Worm (Caenorhabditis elegans) whole organism, young adult: Measurements from ENCODE around the gene srh-131.

Experiments
- B0019.2 ChIP-seq: fragments of 200-800 bp; sonication (Bioruptor generic); conservative IDR thresholded peaks from 2 replicates; pipeline ENCODE4 v1.3.6; 2022; ENCODE audit warnings: missing genetic modification reagents, missing genetic modification characterization, missing compliant biosample characterization
- B0261.1 ChIP-seq: sonication (generic microtip); optimal IDR thresholded peaks from 2 replicates; lab custom pipeline; 2016; ENCODE audit warnings: mild to moderate bottlenecking, missing genetic modification characterization, moderate library complexity, missing compliant biosample characterization
- C06A6.2 ChIP-seq: fragments of 200-800 bp; sonication (Bioruptor generic); conservative IDR thresholded peaks from 2 replicates; pipeline ENCODE4 v1.3.6; 2022; ENCODE audit warnings: missing genetic modification characterization, missing compliant biosample characterization
- F10E7.11 ChIP-seq: sonication (generic microtip); optimal IDR thresholded peaks from 2 replicates; lab custom pipeline; 2017; ENCODE audit warnings: mild to moderate bottlenecking, missing genetic modification characterization, moderate library complexity, missing compliant biosample characterization
- F23B12.7 ChIP-seq: sonication (generic microtip); optimal IDR thresholded peaks from 2 replicates; lab custom pipeline; 2017; ENCODE audit warnings: missing genetic modification characterization, mild to moderate bottlenecking, missing compliant biosample characterization, antibody characterized with exemption, moderate library complexity; ENCODE audit not compliant: insufficient read depth
- K12H6.12 ChIP-seq: fragments of 200-800 bp; sonication (Bioruptor generic); optimal IDR thresholded peaks from 2 replicates; lab custom pipeline; 2018; ENCODE audit warnings: mild to moderate bottlenecking, missing genetic modification characterization, missing compliant biosample characterization
- T07F8.4 ChIP-seq: sonication (generic microtip); optimal IDR thresholded peaks from 2 replicates; lab custom pipeline; 2016; ENCODE audit warnings: mild to moderate bottlenecking, missing genetic modification characterization, moderate library complexity, missing compliant biosample characterization
- Y53G8AR.9 ChIP-seq: fragments of 200-800 bp; sonication (Bioruptor generic); conservative IDR thresholded peaks from 2 replicates; pipeline ENCODE4 v1.3.6; 2022; ENCODE audit warnings: missing genetic modification reagents, missing genetic modification characterization, missing compliant biosample characterization
- Y56A3A.18 ChIP-seq: fragments of 200-800 bp; sonication (Bioruptor generic); IDR thresholded peaks from 2 replicates; pipeline ENCODE4 v1.3.6; 2022; ENCODE audit warnings: missing genetic modification reagents, missing genetic modification characterization, missing compliant biosample characterization
- Y95B8A.8 ChIP-seq: fragments of 200-800 bp; sonication (Bioruptor generic); IDR thresholded peaks from 2 replicates; pipeline ENCODE4 v1.3.6; 2022; ENCODE audit warnings: missing genetic modification reagents, missing genetic modification characterization, missing compliant biosample characterization
- athp-1 ChIP-seq: sonication (generic microtip); optimal IDR thresholded peaks from 2 replicates; lab custom pipeline; 2017; ENCODE audit warnings: mild to moderate bottlenecking, missing genetic modification characterization, missing compliant biosample characterization
- attf-6 ChIP-seq: fragments of 200-800 bp; sonication (Bioruptor generic); IDR thresholded peaks from 2 replicates; pipeline ENCODE4 v1.3.6; 2022; ENCODE audit warnings: missing genetic modification reagents, missing genetic modification characterization, missing compliant biosample characterization
- cebp-1 ChIP-seq, 2 experiments: fragments of 200-800 bp in 1 of 2; sonication (Bioruptor generic) in 1 of 2; sonication (generic microtip) in 1 of 2; IDR thresholded peaks in 1 of 2; optimal IDR thresholded peaks in 1 of 2; 2 replicates each; pipeline versions ENCODE4 v1.3.6 to Lab custom; 2017 to 2022; ENCODE audit warnings: missing compliant biosample characterization in 2 of 2, missing genetic modification characterization in 2 of 2, mild to moderate bottlenecking in 1 of 2, missing genetic modification reagents in 1 of 2, moderate library complexity in 1 of 2
- cebp-2 ChIP-seq: fragments of 200-800 bp; sonication (Bioruptor generic); IDR thresholded peaks from 2 replicates; pipeline ENCODE4 v1.3.6; 2022; ENCODE audit warnings: missing genetic modification characterization, missing compliant biosample characterization
- die-1 ChIP-seq: sonication (generic microtip); optimal IDR thresholded peaks from 2 replicates; lab custom pipeline; 2016; ENCODE audit warnings: missing genotype, mild to moderate bottlenecking, missing genetic modification characterization, missing compliant biosample characterization
- dpl-1 ChIP-seq: fragments of 150-350 bp; optimal IDR thresholded peaks from 2 replicates; lab custom pipeline; 2014; ENCODE audit warnings: missing biosample characterization, missing genetic modification reagents, missing genetic modification characterization
- egrh-3 ChIP-seq: fragments of 200-800 bp; sonication (Bioruptor generic); IDR thresholded peaks from 2 replicates; pipeline ENCODE4 v1.3.6; 2022; ENCODE audit warnings: missing genetic modification reagents, missing genetic modification characterization, missing compliant biosample characterization
- ekl-4 ChIP-seq: fragments of 200-800 bp; sonication (Bioruptor generic); IDR thresholded peaks from 2 replicates; pipeline ENCODE4 v1.3.6; 2022; ENCODE audit warnings: missing genetic modification reagents, missing genetic modification characterization, missing compliant biosample characterization
- ets-4 ChIP-seq: fragments of 200-800 bp; sonication (Bioruptor generic); optimal IDR thresholded peaks from 2 replicates; lab custom pipeline; 2018; ENCODE audit warnings: mild to moderate bottlenecking, missing genetic modification characterization, missing compliant biosample characterization
- gei-17 ChIP-seq: fragments of 200-800 bp; sonication (Bioruptor generic); optimal IDR thresholded peaks from 2 replicates; lab custom pipeline; 2018; ENCODE audit warnings: mild to moderate bottlenecking, missing genetic modification characterization, missing compliant biosample characterization
- hlh-26 ChIP-seq: fragments of 200-800 bp; sonication (Bioruptor generic); conservative IDR thresholded peaks from 2 replicates; pipeline ENCODE4 v1.3.6; 2022; ENCODE audit warnings: missing genetic modification reagents, missing genetic modification characterization, missing compliant biosample characterization
- hrde-1 ChIP-seq: sonication (generic microtip); optimal IDR thresholded peaks from 2 replicates; lab custom pipeline; 2016; ENCODE audit warnings: missing genetic modification characterization, mild to moderate bottlenecking, missing compliant biosample characterization, moderate library complexity, missing genotype, missing genetic modification reagents, borderline replicate concordance
- hsf-1 ChIP-seq: fragments of 200-800 bp; sonication (Bioruptor generic); IDR thresholded peaks from 2 replicates; pipeline ENCODE4 v1.3.6; 2022; ENCODE audit warnings: missing genetic modification reagents, missing genetic modification characterization, missing compliant biosample characterization
- lag-1 ChIP-seq: fragments of 200-800 bp; sonication (Bioruptor generic); IDR thresholded peaks from 2 replicates; pipeline ENCODE4 v1.3.6; 2022; ENCODE audit warnings: missing genetic modification reagents, missing genetic modification characterization, missing compliant biosample characterization
- lin-35 ChIP-seq, 3 experiments: fragments of 150-350 bp in 2 of 3; sonication (generic microtip) in 1 of 3; optimal IDR thresholded peaks; 2 replicates each; lab custom pipeline; 2014 to 2018; ENCODE audit warnings: missing biosample characterization in 3 of 3, missing genetic modification characterization in 3 of 3, missing genetic modification reagents in 3 of 3
- lin-40 ChIP-seq: sonication (generic microtip); optimal IDR thresholded peaks from 2 replicates; lab custom pipeline; 2016; ENCODE audit warnings: missing genetic modification characterization, mild to moderate bottlenecking, missing compliant biosample characterization, missing genotype, missing genetic modification reagents
- lin-54 ChIP-seq: fragments of 200-800 bp; sonication (Bioruptor generic); optimal IDR thresholded peaks from 2 replicates; lab custom pipeline; 2018; ENCODE audit warnings: mild to moderate bottlenecking, missing genetic modification characterization, missing compliant biosample characterization
- madf-10 ChIP-seq: sonication (generic microtip); optimal IDR thresholded peaks from 2 replicates; lab custom pipeline; 2016; ENCODE audit warnings: mild to moderate bottlenecking, missing genetic modification characterization, missing compliant biosample characterization
- madf-6 ChIP-seq: fragments of 200-800 bp; sonication (Bioruptor generic); IDR thresholded peaks from 2 replicates; pipeline ENCODE4 v1.3.6; 2022; ENCODE audit warnings: missing genetic modification reagents, missing genetic modification characterization, missing compliant biosample characterization
- madf-8 ChIP-seq: fragments of 200-800 bp; sonication (Bioruptor generic); conservative IDR thresholded peaks from 2 replicates; pipeline ENCODE4 v1.3.6; 2022; ENCODE audit warnings: missing genetic modification reagents, missing genetic modification characterization, missing compliant biosample characterization
- nfya-2 ChIP-seq: fragments of 200-800 bp; sonication (Bioruptor generic); IDR thresholded peaks from 2 replicates; pipeline ENCODE4 v1.3.6; 2022; ENCODE audit warnings: missing genetic modification reagents, missing genetic modification characterization, missing compliant biosample characterization
- nhr-179 ChIP-seq: sonication (generic microtip); optimal IDR thresholded peaks from 2 replicates; lab custom pipeline; 2016; ENCODE audit warnings: mild to moderate bottlenecking, missing genetic modification characterization, missing compliant biosample characterization
- nhr-27 ChIP-seq: fragments of 200-800 bp; sonication (Bioruptor generic); optimal IDR thresholded peaks from 2 replicates; lab custom pipeline; 2018; ENCODE audit warnings: mild to moderate bottlenecking, missing genetic modification characterization, moderate library complexity, missing compliant biosample characterization
- nhr-90 ChIP-seq: sonication (generic microtip); optimal IDR thresholded peaks from 2 replicates; lab custom pipeline; 2016; ENCODE audit warnings: missing genotype, mild to moderate bottlenecking, missing genetic modification characterization, missing compliant biosample characterization
- pbrm-1 ChIP-seq: fragments of 200-800 bp; sonication (Bioruptor generic); IDR thresholded peaks from 2 replicates; pipeline ENCODE4 v1.3.6; 2022; ENCODE audit warnings: missing genetic modification reagents, missing genetic modification characterization, missing compliant biosample characterization
- pha-4 ChIP-seq: fragments of 150-350 bp; sonication (generic microtip); optimal IDR thresholded peaks from 2 replicates; lab custom pipeline; 2014; ENCODE audit warnings: missing biosample characterization, missing genetic modification reagents, missing genetic modification characterization
- rcor-1 ChIP-seq: fragments of 200-800 bp; sonication (Bioruptor generic); IDR thresholded peaks from 2 replicates; pipeline ENCODE4 v1.3.6; 2022; ENCODE audit warnings: missing genetic modification reagents, missing genetic modification characterization, missing compliant biosample characterization
- rec-8 ChIP-seq, 2 experiments: sonication (generic microtip); optimal IDR thresholded peaks; 2 replicates each; lab custom pipeline; 2016; ENCODE audit warnings: mild to moderate bottlenecking in 2 of 2, missing genetic modification characterization in 2 of 2, missing genetic modification reagents in 2 of 2, missing genotype in 2 of 2, missing biosample characterization in 1 of 2, missing compliant biosample characterization in 1 of 2, moderate library complexity in 1 of 2
- snpc-1.1 ChIP-seq: sonication (generic microtip); optimal IDR thresholded peaks from 2 replicates; lab custom pipeline; 2017; ENCODE audit warnings: missing genetic modification characterization, mild to moderate bottlenecking, missing compliant biosample characterization, antibody characterized with exemption, moderate library complexity, missing genotype, missing genetic modification reagents; ENCODE audit not compliant: insufficient read depth
- snpc-3.4 ChIP-seq: sonication (generic microtip); optimal IDR thresholded peaks from 2 replicates; lab custom pipeline; 2017; ENCODE audit warnings: missing genetic modification characterization, mild to moderate bottlenecking, missing compliant biosample characterization, antibody characterized with exemption, moderate library complexity, missing genotype, missing genetic modification reagents
- snpc-4 ChIP-seq, 5 experiments: fragments of 150-350 bp in 1 of 5; sonication (generic microtip) in 4 of 5; optimal IDR thresholded peaks; 2 replicates each; lab custom pipeline; 2014 to 2018; ENCODE audit warnings: missing genetic modification characterization in 5 of 5, missing biosample characterization in 3 of 5, antibody characterized with exemption in 2 of 5, mild to moderate bottlenecking in 2 of 5, missing compliant biosample characterization in 2 of 5, missing genotype in 2 of 5, moderate library complexity in 2 of 5, missing genetic modification reagents in 1 of 5
- somi-1 ChIP-seq: fragments of 200-800 bp; sonication (Bioruptor generic); optimal IDR thresholded peaks from 2 replicates; lab custom pipeline; 2018; ENCODE audit warnings: mild to moderate bottlenecking, missing genetic modification characterization, missing compliant biosample characterization
- ztf-22 ChIP-seq: fragments of 200-800 bp; sonication (Bioruptor generic); optimal IDR thresholded peaks from 2 replicates; lab custom pipeline; 2018; ENCODE audit warnings: mild to moderate bottlenecking, missing genetic modification characterization, moderate library complexity, missing compliant biosample characterization
- ztf-28 ChIP-seq: fragments of 200-800 bp; sonication (Bioruptor generic); IDR thresholded peaks from 2 replicates; pipeline ENCODE4 v1.3.6; 2022; ENCODE audit warnings: missing genetic modification reagents, missing genetic modification characterization, missing compliant biosample characterization
- ztf-3 ChIP-seq: fragments of 200-800 bp; sonication (Bioruptor generic); optimal IDR thresholded peaks from 2 replicates; lab custom pipeline; 2018; ENCODE audit warnings: mild to moderate bottlenecking, missing genetic modification characterization, missing compliant biosample characterization
- ztf-6 ChIP-seq: fragments of 200-800 bp; sonication (Bioruptor generic); IDR thresholded peaks from 2 replicates; pipeline ENCODE4 v1.3.6; 2022; ENCODE audit warnings: missing genetic modification reagents, missing genetic modification characterization, missing compliant biosample characterization

The srh-131 gene

DNA sequence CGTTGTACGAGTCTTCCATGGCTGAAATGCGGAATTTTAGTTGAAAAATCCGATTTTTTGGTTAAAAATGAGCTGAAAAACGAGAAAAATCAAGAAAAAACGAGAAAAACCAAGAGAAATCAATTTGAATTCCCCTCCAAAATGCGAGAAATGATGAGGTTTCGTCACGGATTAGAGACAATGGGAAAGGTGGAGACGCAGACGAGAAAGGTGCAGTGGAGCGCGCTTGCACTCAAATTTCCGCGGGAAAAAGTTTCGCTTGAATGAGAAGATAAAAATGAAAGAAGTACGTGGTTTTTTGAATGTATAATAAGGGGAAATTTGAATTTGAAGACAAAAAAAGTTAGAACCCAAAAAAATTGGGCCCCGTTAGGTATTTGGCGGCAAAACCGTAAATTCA lies 39.6 kb upstream of the srh-131 start, which contains the start of gene efl-1 (continued):
- TF ChIP-seq athp-1 (peak; percentile 76), rec-8 (tag; optimal IDR thresholded peaks at IDR 0.05; lab: Kevin White, UChicago) (no peak), dpl-1 (peak; percentile 98), madf-10 (tag; lab: Kevin White, UChicago) (peak; percentile 20), C06A6.2 (0 out of 2 replicates have a peak, but pooled peaks have one; percentile 17), pbrm-1 (GFP tag; lab: Robert Waterston, UW) (peak; percentile 96), lin-40 (tag; lab: Kevin White, UChicago) (peak; percentile 87), cebp-2 (0 out of 2 replicates have a peak, but pooled peaks have one; percentile 16), somi-1 (GFP tag; lab: Kevin White, UChicago) (peak; percentile 22), ets-4 (GFP tag; lab: Kevin White, UChicago) (no peak), nhr-27 (tag; lab: Kevin White, UChicago) (no peak), ztf-22 (no peak), Y53G8AR.9 (peak; percentile 72; the same call in 1 of the 2 replicates), F10E7.11 (tag; lab: Kevin White, UChicago) (no peak), lin-35 (GFP tag; optimal IDR thresholded peaks at IDR 0.05; lab: Kevin White, UChicago) (peak; percentile 79 to 97 (median 83)), T07F8.4 (tag; lab: Kevin White, UChicago) (no peak), rcor-1 (peak; percentile 87), die-1 (tag; lab: Kevin White, UChicago) (no peak), lag-1 (GFP tag; lab: Robert Waterston, UW) (no peak), hrde-1 (no peak), B0261.1 (tag; lab: Kevin White, UChicago) (peak; percentile 37), ztf-6 (GFP tag; lab: Robert Waterston, UW) (no peak), madf-8 (GFP tag; lab: Robert Waterston, UW) (peak; percentile 35), hsf-1 (GFP tag; lab: Robert Waterston, UW) (0 out of 2 replicates have a peak, but pooled peaks have one; percentile 51), lin-54 (GFP tag; lab: Kevin White, UChicago) (peak; percentile 97), attf-6 (GFP tag; lab: Robert Waterston, UW) (peak; percentile 96), snpc-1.1 (peak; percentile 86), ztf-3 (GFP tag; lab: Kevin White, UChicago) (peak; percentile 25), madf-6 (GFP tag; lab: Robert Waterston, UW) (peak; percentile 81), pha-4 (tag; lab: Kevin White, UChicago) (peak; percentile 82), ekl-4 (GFP tag; lab: Robert Waterston, UW) (peak; percentile 83), gei-17 (GFP tag; lab: Kevin White, UChicago) (no peak), Y56A3A.18 (GFP tag; lab: Robert Waterston, UW) (peak; percentile 72; the same call in 1 of the 2 replicates), cebp-1 (GFP tag; IDR thresholded peaks at IDR 0.05; lab: Robert Waterston, UW) (peak; percentile 47), cebp-1 (tag; optimal IDR thresholded peaks at IDR 0.05; lab: Kevin White, UChicago) (peak; percentile 89), B0019.2 (GFP tag; lab: Robert Waterston, UW) (no peak), hlh-26 (GFP tag; lab: Robert Waterston, UW) (no peak), Y95B8A.8 (GFP tag; lab: Robert Waterston, UW) (0 out of 2 replicates have a peak, but pooled peaks have one; percentile 71), K12H6.12 (tag; lab: Kevin White, UChicago) (peak; percentile 42), F23B12.7 (tag; lab: Kevin White, UChicago) (peak; percentile 11), snpc-4 (GFP tag; optimal IDR thresholded peaks at IDR 0.05; lab: Kevin White, UChicago) (peak; percentile 70), snpc-4 (tag; optimal IDR thresholded peaks at IDR 0.05; lab: Kevin White, UChicago) (peak; percentile 61 to 94 (median 89)), ztf-28 (GFP tag; lab: Robert Waterston, UW) (no peak), nhr-90 (no peak), nfya-2 (GFP tag; lab: Robert Waterston, UW) (no peak), snpc-3.4 (peak; percentile 72), egrh-3 (GFP tag; lab: Robert Waterston, UW) (no peak), nhr-179 (tag; lab: Kevin White, UChicago) (no peak)
